Fruit fly (Drosophila melanogaster) whole organism, embryonic: Measurements from ENCODE around the gene CG10064.

Experiments used
- Awh ChIP-seq: fragments of 200-800 bp; sonication (Bioruptor generic); IDR thresholded peaks from 2 replicates; pipeline ENCODE4, ENCODE4 v1.3.6; 2022; ENCODE audit warnings: missing biosample characterization, missing genetic modification characterization
- CG18011 ChIP-seq: fragments of 200-800 bp; sonication (Bioruptor generic); optimal IDR thresholded peaks from 2 replicates; lab custom pipeline; 2017; ENCODE audit warnings: missing biosample characterization, missing genetic modification characterization, mild to moderate bottlenecking, moderate library complexity, missing genotype
- CG4404 ChIP-seq: fragments of 200-800 bp; sonication (Bioruptor generic); IDR thresholded peaks from 2 replicates; pipeline ENCODE4 v1.3.6; 2022; ENCODE audit warnings: missing biosample characterization, missing genetic modification characterization
- Lpt ChIP-seq: fragments of >200 bp; optimal IDR thresholded peaks from 2 replicates; lab custom pipeline; 2018; ENCODE audit warnings: missing biosample characterization, missing genetic modification characterization
- ro ChIP-seq: fragments of 200-800 bp; sonication (Bioruptor generic); IDR thresholded peaks from 2 replicates; pipeline ENCODE4 v1.3.6; 2022; ENCODE audit warnings: missing biosample characterization, missing genetic modification characterization

DNA sequence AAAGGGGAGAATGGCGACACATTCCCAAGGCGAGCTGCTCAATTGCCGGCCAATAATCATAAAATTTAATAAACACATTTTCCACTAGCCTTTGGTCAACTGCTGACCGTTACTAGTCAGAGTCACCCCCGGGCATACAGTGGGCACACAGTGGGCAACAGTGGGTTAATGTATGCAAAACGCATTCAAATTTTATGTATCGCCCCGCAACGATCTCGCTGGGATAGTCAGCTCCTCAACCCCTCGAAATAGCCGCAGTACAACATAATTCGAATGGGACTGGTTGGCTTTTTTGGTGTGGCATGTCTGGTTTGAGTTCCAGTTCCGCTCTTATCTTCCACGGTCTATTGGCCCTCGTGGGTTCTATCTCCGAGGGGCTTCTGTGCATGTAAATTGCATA lies 48.5 kb downstream of the CG10064 start:
- TF ChIP-seq ro (GFP tag; lab: Robert Waterston, UW) (no peak), Lpt (no peak), CG18011 (GFP tag; lab: Kevin White, UChicago) (no peak), Awh (no peak), CG4404 (GFP tag; lab: Robert Waterston, UW) (no peak)
